Worm (Caenorhabditis elegans): ENCODE data around the gene fbxa-107.

fbxa-107 gene

ce11 chrV:18142549-18142948, 18.8 kb downstream of the fbxa-107 start, which contains the start of gene Y37H2A.13:
TSS of gene Y37H2A.13 (plus strand) at chrV:18142849.
- TF ChIP-seq irx-1 (tag; optimal IDR thresholded peaks at IDR 0.05) (no peak), grh-1 (GFP tag; IDR thresholded peaks at IDR 0.05) (no peak), nhr-20 (tag; optimal IDR thresholded peaks at IDR 0.05) (no peak), fkh-10 (GFP tag; optimal IDR thresholded peaks at IDR 0.05) (no peak), nhr-11 (tag; optimal IDR thresholded peaks at IDR 0.05) (no peak), mep-1 (tag; optimal IDR thresholded peaks at IDR 0.05) (no peak), zip-4 (GFP tag; optimal IDR thresholded peaks at IDR 0.05) (no peak), unc-86 (tag; optimal IDR thresholded peaks at IDR 0.05) (no peak), lin-35 (GFP tag; optimal IDR thresholded peaks at IDR 0.05) (no peak)

ce11 chrV:18143445-18143844, 19.7 kb downstream of the fbxa-107 start, which contains the start of gene Y37H2A.14:
TSS of gene Y37H2A.14 (plus strand) at chrV:18143745.
- no peak for TF ChIP-seq hlh-17 (GFP tag; optimal IDR thresholded peaks at IDR 0.05; ENCODE audit: borderline replicate concordance)
- TF ChIP-seq ceh-88 (GFP tag; IDR thresholded peaks at IDR 0.05) = no peak
- TF ChIP-seq zip-4 (GFP tag; optimal IDR thresholded peaks at IDR 0.05) = no peak
- TF ChIP-seq tlp-1 (tag; optimal IDR thresholded peaks at IDR 0.05) = no peak
- no peak for TF ChIP-seq mdl-1 (tag; optimal IDR thresholded peaks at IDR 0.05)

ce11 chrV:18144442-18144841, 20.7 kb downstream of the fbxa-107 start:
- TF ChIP-seq ztf-4 (tag; optimal IDR thresholded peaks at IDR 0.05) (no peak), nhr-237 (tag; optimal IDR thresholded peaks at IDR 0.05) (no peak), blmp-1 (tag; optimal IDR thresholded peaks at IDR 0.05) (no peak), efl-1 (optimal IDR thresholded peaks at IDR 0.05) (no peak), efl-1 (GFP tag; optimal IDR thresholded peaks at IDR 0.05 in 1 of 2) (peak in 1 of 2 experiments; percentile 61)

- TF ChIP-seq pqm-1 (tag; optimal IDR thresholded peaks at IDR 0.05) (no peak), blmp-1 (tag; optimal IDR thresholded peaks at IDR 0.05) (no peak), tbx-2 (tag; optimal IDR thresholded peaks at IDR 0.05) (no peak), lin-14 (GFP tag; optimal IDR thresholded peaks at IDR 0.05) (no peak), efl-3 (GFP tag; optimal IDR thresholded peaks at IDR 0.05) (no peak), snpc-4 (tag; optimal IDR thresholded peaks at IDR 0.05) (no peak), sup-37 (GFP tag; optimal IDR thresholded peaks at IDR 0.05) (no peak), unc-130 (tag; optimal IDR thresholded peaks at IDR 0.05) (no peak), hlh-17 (GFP tag; optimal IDR thresholded peaks at IDR 0.05; ENCODE audit: borderline replicate concordance) (no peak), zag-1 (tag; optimal IDR thresholded peaks at IDR 0.05) (no peak), C04F5.9 (tag; optimal IDR thresholded peaks at IDR 0.05) (no peak), unc-62 (GFP tag; optimal IDR thresholded peaks at IDR 0.05) (no peak), grh-1 (GFP tag; IDR thresholded peaks at IDR 0.05) (no peak), tlp-1 (tag; optimal IDR thresholded peaks at IDR 0.05) (no peak), nhr-85 (tag) (no peak), jun-1 (tag; optimal IDR thresholded peaks at IDR 0.05) (no peak)
These were observed 22.3 kb downstream of the fbxa-107 start, which contains the start of gene C14A6.3 for ce11 chrV:18146077-18146476. TSS of gene C14A6.3 (plus strand) at chrV:18146377.

- TF ChIP-seq nhr-12 (tag; optimal IDR thresholded peaks at IDR 0.05) (no peak), efl-1 (optimal IDR thresholded peaks at IDR 0.05) (no peak), efl-1 (GFP tag; optimal IDR thresholded peaks at IDR 0.05 in 1 of 2) (peak in 1 of 2 experiments; percentile 57)
These were observed 34.0 kb downstream of the fbxa-107 start, which contains the start of gene clec-48 for ce11 chrV:18157707-18158106. TSS of gene clec-48 (plus strand) at chrV:18158026.

ce11 chrV:18158172-18158571, 34.4 kb downstream of the fbxa-107 start:
- no peak for TF ChIP-seq ces-1 (GFP tag; optimal IDR thresholded peaks at IDR 0.05)
- no peak for TF ChIP-seq xbp-1 (tag; optimal IDR thresholded peaks at IDR 0.05)
- no peak for TF ChIP-seq aly-2 (tag; optimal IDR thresholded peaks at IDR 0.05)
- TF ChIP-seq nhr-20 (tag; optimal IDR thresholded peaks at IDR 0.05) = no peak
- no peak for TF ChIP-seq unc-98 (GFP tag; IDR thresholded peaks at IDR 0.05)
- no peak for TF ChIP-seq hlh-4 (tag; optimal IDR thresholded peaks at IDR 0.05)
- no peak for TF ChIP-seq ceh-8 (GFP tag; optimal IDR thresholded peaks at IDR 0.05)
- no peak for TF ChIP-seq rnt-1 (tag; optimal IDR thresholded peaks at IDR 0.05)
- no peak for TF ChIP-seq pax-3 (tag; optimal IDR thresholded peaks at IDR 0.05)
- no peak for TF ChIP-seq skn-1 (tag; optimal IDR thresholded peaks at IDR 0.05)
- TF ChIP-seq lir-3 (tag; optimal IDR thresholded peaks at IDR 0.05; ENCODE audit: poor library complexity) = no peak

Measured in whole organism, L1 larva.